Worm (Caenorhabditis elegans) whole organism, L4/young adult: Measurements from ENCODE around the gene nog-1.

Source experiments
- dao-5 ChIP-seq: sonication (generic microtip); optimal IDR thresholded peaks from 2 replicates; lab custom pipeline; 2016; ENCODE audit warnings: missing genotype, missing genetic modification characterization, moderate library complexity, missing compliant biosample characterization
- him-1 ChIP-seq: sonication (generic microtip); optimal IDR thresholded peaks from 2 replicates; lab custom pipeline; 2016; ENCODE audit warnings: missing genotype, missing genetic modification reagents, missing genetic modification characterization, missing compliant biosample characterization

DNA sequence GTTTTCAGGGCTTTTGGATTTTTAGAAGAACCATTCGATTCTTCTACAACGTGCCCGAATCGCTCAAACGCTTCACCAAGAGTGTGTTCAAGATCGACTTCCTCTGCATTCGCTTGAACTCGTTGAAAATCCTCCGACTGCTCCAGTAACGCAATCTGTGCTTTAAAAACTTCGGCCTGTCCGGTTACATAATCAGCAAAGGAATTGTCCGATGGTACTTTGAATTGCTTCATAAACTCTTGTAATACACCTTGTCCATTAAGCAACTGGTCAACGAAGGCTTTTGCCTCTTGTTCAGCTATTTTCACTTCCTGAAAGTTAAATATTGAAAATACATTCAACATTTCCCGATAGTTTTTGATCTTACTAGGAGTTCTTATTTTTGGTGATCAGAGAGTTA lies 27.0 kb downstream of the nog-1 start:
- TF ChIP-seq dao-5 (no peak), him-1 (no peak)
